Fruit fly (Drosophila melanogaster) whole organism, wandering third instar larva: Measurements from ENCODE around the gene emc.

Experiments used
- GATAd ChIP-seq: sonication (Bioruptor generic); optimal IDR thresholded peaks from 2 replicates; lab custom pipeline; 2016; ENCODE audit warnings: missing biosample characterization, missing genetic modification characterization
- HLH106 ChIP-seq: fragments of 200-800 bp; optimal IDR thresholded peaks from 3 replicates; lab custom pipeline; 2019; ENCODE audit warnings: missing biosample characterization, mild to moderate bottlenecking, missing genetic modification characterization, moderate library complexity
- Hr78 ChIP-seq: fragments of >200 bp; optimal IDR thresholded peaks from 2 replicates; lab custom pipeline; 2017; ENCODE audit warnings: missing biosample characterization, missing genetic modification characterization
- OdsH ChIP-seq: fragments of 200-800 bp; sonication (Bioruptor generic); optimal IDR thresholded peaks from 2 replicates; lab custom pipeline; 2016; ENCODE audit warnings: missing biosample characterization, mild to moderate bottlenecking, missing genetic modification characterization
- br ChIP-seq: fragments of 200-800 bp; sonication (Bioruptor generic); optimal IDR thresholded peaks from 2 replicates; lab custom pipeline; 2016; ENCODE audit warnings: missing biosample characterization, missing genetic modification characterization
- foxo ChIP-seq, 2 experiments: fragments of 200-800 bp; sonication (Bioruptor generic); optimal IDR thresholded peaks; 2 replicates in 1 of 2; 3 replicates in 1 of 2; lab custom pipeline; 2016 to 2017; ENCODE audit warnings: missing biosample characterization in 2 of 2, missing genetic modification characterization in 2 of 2
- fru ChIP-seq: fragments of 200-800 bp; sonication (Bioruptor generic); optimal IDR thresholded peaks from 3 replicates; lab custom pipeline; 2016; ENCODE audit warnings: missing biosample characterization, mild to moderate bottlenecking, missing genetic modification characterization
- pan ChIP-seq: fragments of >200 bp; optimal IDR thresholded peaks from 2 replicates; lab custom pipeline; 2017
- sv ChIP-seq: fragments of 200-800 bp; sonication (Bioruptor generic); optimal IDR thresholded peaks from 3 replicates; lab custom pipeline; 2016; ENCODE audit warnings: missing biosample characterization, missing genetic modification characterization

DNA sequence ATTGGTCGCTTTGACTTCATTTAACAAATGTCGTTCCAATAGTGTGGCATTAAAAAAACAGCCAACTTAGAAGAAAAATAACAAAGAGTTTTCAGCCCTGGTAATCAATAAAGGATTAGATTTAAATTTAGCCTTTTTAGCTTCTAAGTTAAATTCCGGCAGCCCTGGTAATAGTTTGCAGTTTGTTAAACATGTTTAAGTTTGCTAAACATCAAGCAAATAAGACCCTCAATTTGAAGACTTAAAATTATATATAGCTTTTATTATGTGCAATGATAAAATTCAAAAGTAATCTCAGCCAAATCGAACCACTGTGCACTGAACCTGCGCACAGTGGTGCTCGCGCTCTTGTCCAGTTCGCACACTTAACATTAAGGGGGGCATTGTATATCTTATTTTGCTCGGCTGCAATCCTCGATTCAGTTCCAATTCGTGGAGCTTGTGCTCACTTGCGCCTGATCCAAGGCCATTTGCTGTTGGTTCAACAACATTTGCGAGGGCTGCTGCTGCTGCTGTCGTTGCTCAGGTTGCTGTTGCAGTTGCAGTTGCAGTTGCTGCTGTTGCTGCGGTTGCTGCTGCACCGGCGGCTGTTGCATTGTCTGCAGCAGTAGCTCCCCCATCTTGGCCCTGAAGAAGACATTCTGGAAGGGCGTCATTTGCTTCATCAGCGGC is 11.6 kb upstream of the emc start:
- TF ChIP-seq pan (lab: Kevin White, UChicago) (no peak), GATAd (GFP tag; lab: Kevin White, UChicago) (no peak), sv (GFP tag; lab: Kevin White, UChicago) (no peak), HLH106 (tag; lab: Kevin White, UChicago) (no peak), foxo (GFP tag; optimal IDR thresholded peaks at IDR 0.05; lab: Kevin White, UChicago) (peak in 1 of 2 experiments; percentile 13), fru (no peak), br (no peak), OdsH (GFP tag; lab: Kevin White, UChicago) (no peak), Hr78 (GFP tag; lab: Kevin White, UChicago) (no peak)
